Worm (Caenorhabditis elegans) whole organism, late embryonic: Measurements from ENCODE around the gene C24H11.1.

ENCODE experiments used
- K09A11.1 ChIP-seq: sonication (generic microtip); optimal IDR thresholded peaks from 2 replicates; lab custom pipeline; 2017; ENCODE audit warnings: antibody characterized with exemption, mild to moderate bottlenecking, missing genetic modification characterization, missing compliant biosample characterization; ENCODE audit not compliant: insufficient read depth
- ama-1 ChIP-seq: fragments of 150-350 bp; optimal IDR thresholded peaks from 2 replicates; lab custom pipeline; 2014
- ceh-19 ChIP-seq: fragments of 200-800 bp; sonication (Bioruptor generic); optimal IDR thresholded peaks from 2 replicates; lab custom pipeline; 2018; ENCODE audit warnings: mild to moderate bottlenecking, missing genetic modification characterization, missing compliant biosample characterization
- pqm-1 ChIP-seq: sonication (generic microtip); optimal IDR thresholded peaks from 2 replicates; lab custom pipeline; 2016; ENCODE audit warnings: missing genetic modification characterization, missing compliant biosample characterization
- zip-5 ChIP-seq: sonication (generic microtip); optimal IDR thresholded peaks from 2 replicates; lab custom pipeline; 2016; ENCODE audit warnings: missing genetic modification characterization, missing compliant biosample characterization

DNA sequence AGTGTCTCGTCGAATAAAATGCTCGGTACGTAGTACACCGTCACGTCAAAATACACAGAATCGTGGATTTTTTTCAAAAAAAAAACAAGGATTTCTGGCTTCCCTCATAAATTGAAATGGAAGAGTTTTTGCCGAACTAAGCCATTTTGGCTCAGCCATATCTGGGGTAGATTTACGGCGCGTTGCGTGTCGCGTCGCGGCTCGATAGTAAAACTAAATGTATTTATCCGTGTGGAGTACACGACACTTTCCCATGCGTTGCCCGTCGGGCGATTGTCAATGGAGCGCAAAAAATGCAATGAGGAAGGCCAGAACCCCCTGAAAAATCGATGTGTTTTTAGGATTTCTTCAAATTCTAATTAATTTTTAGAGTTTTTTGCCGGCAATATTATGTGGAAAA lies 37.2 kb upstream of the C24H11.1 start:
- no peak for TF ChIP-seq ceh-19 (GFP tag; lab: Kevin White, UChicago)
- TF ChIP-seq ama-1, result no peak
- TF ChIP-seq K09A11.1 (tag; lab: Kevin White, UChicago), result no peak
- TF ChIP-seq pqm-1 (tag; lab: Kevin White, UChicago), result no peak
- no peak for TF ChIP-seq zip-5
